Worm (Caenorhabditis elegans) whole organism, L1 larva: Measurements from ENCODE around the gene F09C12.2.

Experiments used
- C16A3.4 ChIP-seq: fragments of 150-350 bp; optimal IDR thresholded peaks from 2 replicates; lab custom pipeline; 2014; ENCODE audit warnings: missing biosample characterization, missing genetic modification characterization
- Y116A8C.19 ChIP-seq: sonication (generic microtip); optimal IDR thresholded peaks from 2 replicates; lab custom pipeline; 2016; ENCODE audit warnings: missing compliant biosample characterization, missing genetic modification characterization, borderline replicate concordance
- ama-1 ChIP-seq: fragments of 150-350 bp; optimal IDR thresholded peaks from 2 replicates; lab custom pipeline; 2014
- blmp-1 ChIP-seq: fragments of 150-350 bp; optimal IDR thresholded peaks from 2 replicates; lab custom pipeline; 2014; ENCODE audit warnings: missing biosample characterization, missing genetic modification characterization
- ceh-8 ChIP-seq: fragments of 200-800 bp; sonication (Bioruptor generic); optimal IDR thresholded peaks from 2 replicates; lab custom pipeline; 2018; ENCODE audit warnings: mild to moderate bottlenecking, missing genetic modification characterization, moderate library complexity, missing compliant biosample characterization
- ces-1 ChIP-seq: fragments of 150-350 bp; optimal IDR thresholded peaks from 2 replicates; lab custom pipeline; 2014; ENCODE audit warnings: missing biosample characterization, missing genetic modification reagents, missing genetic modification characterization
- dpl-1 ChIP-seq, 3 experiments: fragments of 150-350 bp in 2 of 3; sonication (generic microtip) in 1 of 3; optimal IDR thresholded peaks; 2 replicates each; lab custom pipeline; 2014 to 2017; ENCODE audit warnings: missing biosample characterization in 3 of 3, missing genetic modification characterization in 3 of 3, missing genetic modification reagents in 3 of 3
- dsc-1 ChIP-seq: sonication (generic microtip); optimal IDR thresholded peaks from 2 replicates; lab custom pipeline; 2016; ENCODE audit warnings: mild to moderate bottlenecking, missing genetic modification characterization, missing compliant biosample characterization
- efl-1 ChIP-seq, 4 experiments: fragments of 150-350 bp; optimal IDR thresholded peaks in 3 of 4; peaks in 1 of 4; 1 replicate in 1 of 4; 2 replicates in 3 of 4; lab custom pipeline; 2014; ENCODE audit warnings: missing biosample characterization in 2 of 4, missing genetic modification characterization in 2 of 4, missing genetic modification reagents in 2 of 4
- egl-27 ChIP-seq, 2 experiments: fragments of 150-350 bp in 1 of 2; sonication (generic microtip); optimal IDR thresholded peaks; 3 replicates each; lab custom pipeline; 2017 to 2018; ENCODE audit warnings: missing biosample characterization in 2 of 2, missing genetic modification characterization in 2 of 2, missing genetic modification reagents in 2 of 2
- elt-2 ChIP-seq: sonication (generic microtip); optimal IDR thresholded peaks from 2 replicates; lab custom pipeline; 2016; ENCODE audit warnings: missing genetic modification characterization, mild to moderate bottlenecking, inconsistent platforms, missing compliant biosample characterization, missing genetic modification reagents
- ets-5 ChIP-seq: fragments of 200-800 bp; sonication (Bioruptor generic); IDR thresholded peaks from 2 replicates; pipeline ENCODE4 v1.3.6; 2022; ENCODE audit warnings: missing genetic modification characterization, missing compliant biosample characterization
- fkh-10 ChIP-seq: sonication (generic microtip); optimal IDR thresholded peaks from 2 replicates; lab custom pipeline; 2017; ENCODE audit warnings: missing biosample characterization, missing genetic modification reagents, missing genetic modification characterization
- jun-1 ChIP-seq: fragments of 150-350 bp; optimal IDR thresholded peaks from 2 replicates; lab custom pipeline; 2014; ENCODE audit warnings: missing biosample characterization, missing genetic modification reagents, missing genetic modification characterization
- lin-13 ChIP-seq: fragments of 150-350 bp; optimal IDR thresholded peaks from 2 replicates; lab custom pipeline; 2014; ENCODE audit warnings: missing biosample characterization, missing genetic modification reagents, missing genetic modification characterization
- lin-14 ChIP-seq: fragments of 200-800 bp; sonication (Bioruptor generic); optimal IDR thresholded peaks from 2 replicates; lab custom pipeline; 2018; ENCODE audit warnings: mild to moderate bottlenecking, missing genetic modification characterization, moderate library complexity, missing compliant biosample characterization
- lin-15B ChIP-seq: fragments of 150-350 bp; sonication (generic microtip); optimal IDR thresholded peaks from 3 replicates; lab custom pipeline; 2014; ENCODE audit warnings: missing biosample characterization, missing genetic modification characterization
- lin-35 ChIP-seq, 2 experiments: fragments of 150-350 bp; optimal IDR thresholded peaks; 2 replicates each; lab custom pipeline; 2014; ENCODE audit warnings: missing biosample characterization in 2 of 2, missing genetic modification characterization in 2 of 2, missing genetic modification reagents in 2 of 2
- lin-39 ChIP-seq: fragments of 150-350 bp; optimal IDR thresholded peaks from 2 replicates; lab custom pipeline; 2014; ENCODE audit warnings: missing biosample characterization, missing genetic modification reagents, missing genetic modification characterization
- mab-9 ChIP-seq: fragments of 200-800 bp; sonication (Bioruptor generic); IDR thresholded peaks from 2 replicates; pipeline ENCODE4 v1.3.6; 2022; ENCODE audit warnings: missing genetic modification reagents, missing genetic modification characterization, missing compliant biosample characterization
- mdl-1 ChIP-seq, 2 experiments: fragments of 150-350 bp; optimal IDR thresholded peaks; 2 replicates each; lab custom pipeline; 2014 to 2017; ENCODE audit warnings: missing biosample characterization in 2 of 2, missing genetic modification characterization in 2 of 2, inconsistent platforms in 1 of 2
- mep-1 ChIP-seq: fragments of 150-350 bp; optimal IDR thresholded peaks from 2 replicates; lab custom pipeline; 2014; ENCODE audit warnings: missing biosample characterization, missing genetic modification characterization
- nhr-11 ChIP-seq: fragments of 150-350 bp; optimal IDR thresholded peaks from 2 replicates; lab custom pipeline; 2014; ENCODE audit warnings: missing biosample characterization, missing genetic modification characterization
- nhr-12 ChIP-seq: sonication (generic microtip); optimal IDR thresholded peaks from 2 replicates; lab custom pipeline; 2017; ENCODE audit warnings: missing biosample characterization, missing genetic modification characterization
- nhr-20 ChIP-seq: sonication (generic microtip); optimal IDR thresholded peaks from 2 replicates; lab custom pipeline; 2016; ENCODE audit warnings: mild to moderate bottlenecking, missing genetic modification characterization, missing compliant biosample characterization
- nhr-28 ChIP-seq: fragments of 150-350 bp; optimal IDR thresholded peaks from 2 replicates; lab custom pipeline; 2014; ENCODE audit warnings: missing biosample characterization, missing genetic modification characterization
- nhr-47 ChIP-seq: sonication (generic microtip); optimal IDR thresholded peaks from 2 replicates; lab custom pipeline; 2016; ENCODE audit warnings: mild to moderate bottlenecking, missing genetic modification characterization, moderate library complexity, missing compliant biosample characterization
- nhr-76 ChIP-seq: sonication (generic microtip); optimal IDR thresholded peaks from 2 replicates; lab custom pipeline; 2017; ENCODE audit warnings: missing biosample characterization, missing genetic modification characterization
- nhr-84 ChIP-seq: sonication (generic microtip); optimal IDR thresholded peaks from 2 replicates; lab custom pipeline; 2017; ENCODE audit warnings: missing biosample characterization, missing genetic modification characterization
- nhr-90 ChIP-seq: sonication (generic microtip); optimal IDR thresholded peaks from 2 replicates; lab custom pipeline; 2016; ENCODE audit warnings: mild to moderate bottlenecking, missing genetic modification characterization, missing compliant biosample characterization; ENCODE audit not compliant: poor library complexity
- pqm-1 ChIP-seq: sonication (generic microtip); optimal IDR thresholded peaks from 3 replicates; lab custom pipeline; 2017; ENCODE audit warnings: missing biosample characterization, missing genetic modification characterization
- rnt-1 ChIP-seq: sonication (generic microtip); optimal IDR thresholded peaks from 2 replicates; lab custom pipeline; 2016; ENCODE audit warnings: mild to moderate bottlenecking, missing genetic modification characterization, moderate library complexity, missing compliant biosample characterization
- skn-1 ChIP-seq: fragments of 150-350 bp; optimal IDR thresholded peaks from 2 replicates; lab custom pipeline; 2014; ENCODE audit warnings: missing biosample characterization, missing genetic modification characterization
- sptf-1 ChIP-seq: fragments of 150-350 bp; optimal IDR thresholded peaks from 2 replicates; lab custom pipeline; 2014; ENCODE audit warnings: missing biosample characterization, missing genetic modification characterization
- swsn-7 ChIP-seq: sonication (generic microtip); optimal IDR thresholded peaks from 2 replicates; lab custom pipeline; 2016; ENCODE audit warnings: missing genetic modification characterization, missing compliant biosample characterization
- tbx-2 ChIP-seq: sonication (generic microtip); optimal IDR thresholded peaks from 2 replicates; lab custom pipeline; 2016; ENCODE audit warnings: missing genetic modification characterization, missing compliant biosample characterization
- unc-30 ChIP-seq: sonication (generic microtip); optimal IDR thresholded peaks from 2 replicates; lab custom pipeline; 2017; ENCODE audit warnings: missing biosample characterization, missing genetic modification characterization
- unc-62 ChIP-seq: fragments of 150-350 bp; optimal IDR thresholded peaks from 2 replicates; lab custom pipeline; 2014; ENCODE audit warnings: missing biosample characterization, missing genetic modification reagents, missing genetic modification characterization
- vab-15 ChIP-seq: sonication (generic microtip); optimal IDR thresholded peaks from 2 replicates; lab custom pipeline; 2017; ENCODE audit warnings: missing genotype, mild to moderate bottlenecking, missing genetic modification characterization, missing compliant biosample characterization
- xbp-1 ChIP-seq: sonication (generic microtip); optimal IDR thresholded peaks from 2 replicates; lab custom pipeline; 2016; ENCODE audit warnings: missing genetic modification characterization, missing compliant biosample characterization
- zip-4 ChIP-seq: fragments of 200-800 bp; sonication (Bioruptor generic); optimal IDR thresholded peaks from 2 replicates; lab custom pipeline; 2018; ENCODE audit warnings: mild to moderate bottlenecking, missing genetic modification characterization, moderate library complexity, missing compliant biosample characterization
- ztf-11 ChIP-seq, 2 experiments: sonication (generic microtip); optimal IDR thresholded peaks; 2 replicates each; lab custom pipeline; 2016 to 2017; ENCODE audit warnings: missing genetic modification characterization in 2 of 2, missing biosample characterization in 1 of 2, missing compliant biosample characterization in 1 of 2
- ztf-4 ChIP-seq: fragments of 150-350 bp; optimal IDR thresholded peaks from 2 replicates; lab custom pipeline; 2014; ENCODE audit warnings: missing biosample characterization, missing genetic modification characterization

F09C12.2 gene

ce11 chrII:5081124-5081913 lies 28.5 kb upstream of the F09C12.2 start, which contains the start of gene dsh-2 (continued):
- no peak for TF ChIP-seq dsc-1
- TF ChIP-seq blmp-1 (tag; lab: Kevin White, UChicago), result peak; percentile 69
- peak; percentile 84 for TF ChIP-seq elt-2 (tag; lab: Kevin White, UChicago)
- no peak for TF ChIP-seq ets-5 (GFP tag; lab: Robert Waterston, UW)
- TF ChIP-seq mab-9 (GFP tag; lab: Robert Waterston, UW), result no peak
- TF ChIP-seq nhr-47, result peak; percentile 48
- TF ChIP-seq sptf-1, result no peak
- peak; percentile 69 to 83 (median 81) for TF ChIP-seq dpl-1 (GFP tag; optimal IDR thresholded peaks at IDR 0.05; lab: Kevin White, UChicago)
- no peak for TF ChIP-seq nhr-12 (tag; lab: Kevin White, UChicago)
- TF ChIP-seq nhr-11 (tag; lab: Kevin White, UChicago), result no peak
- TF ChIP-seq lin-15B (tag; lab: Kevin White, UChicago), result peak; percentile 13
- no peak for TF ChIP-seq nhr-84 (tag; lab: Kevin White, UChicago)
- TF ChIP-seq mep-1 (tag; lab: Kevin White, UChicago), result peak; percentile 91
- peak; percentile 45 for TF ChIP-seq rnt-1
- TF ChIP-seq mdl-1 (tag; optimal IDR thresholded peaks at IDR 0.05; lab: Kevin White, UChicago), result peak in 1 of 2 experiments; percentile 62
- peak in 1 of 2 experiments; percentile 10 for TF ChIP-seq ztf-11 (tag; optimal IDR thresholded peaks at IDR 0.05; lab: Kevin White, UChicago)
- no peak for TF ChIP-seq ces-1
- TF ChIP-seq nhr-28 (tag; lab: Kevin White, UChicago), result no peak
- TF ChIP-seq egl-27 (tag; optimal IDR thresholded peaks at IDR 0.05; lab: Kevin White, UChicago), result no peak
- TF ChIP-seq skn-1 (tag; lab: Kevin White, UChicago), result peak; percentile 9
- TF ChIP-seq efl-1 (optimal IDR thresholded peaks at IDR 0.05; lab: Kevin White, UChicago), result peak; percentile 72 to 82
- peak; percentile 82 to 98 for TF ChIP-seq efl-1 (GFP tag; optimal IDR thresholded peaks at IDR 0.05 in 1 of 2; lab: Kevin White, UChicago)
- TF ChIP-seq lin-14 (GFP tag; lab: Kevin White, UChicago), result peak; percentile 64
- no peak for TF ChIP-seq jun-1 (tag; lab: Kevin White, UChicago)
- peak; percentile 68 to 92 for TF ChIP-seq lin-35 (GFP tag; optimal IDR thresholded peaks at IDR 0.05; lab: Kevin White, UChicago)
- TF ChIP-seq Y116A8C.19, result no peak
- TF ChIP-seq lin-13 (GFP tag; lab: Kevin White, UChicago), result peak; percentile 32
- TF ChIP-seq zip-4 (GFP tag; lab: Kevin White, UChicago), result no peak
- TF ChIP-seq unc-30, result no peak
- TF ChIP-seq vab-15, result no peak
- TF ChIP-seq fkh-10, result no peak
- TF ChIP-seq ceh-8 (GFP tag; lab: Kevin White, UChicago), result no peak
- TF ChIP-seq nhr-20, result peak; percentile 70
- TF ChIP-seq lin-39 (tag; lab: Kevin White, UChicago), result no peak
- TF ChIP-seq nhr-90 (tag; lab: Kevin White, UChicago), result peak; percentile 63
- TF ChIP-seq C16A3.4, result peak; percentile 52
- no peak for TF ChIP-seq pqm-1 (tag; lab: Kevin White, UChicago)
- no peak for TF ChIP-seq unc-62 (GFP tag; lab: Kevin White, UChicago)
- no peak for TF ChIP-seq nhr-76 (tag; lab: Kevin White, UChicago)
- peak; percentile 43 for TF ChIP-seq tbx-2 (tag; lab: Kevin White, UChicago)

ce11 chrII:5083341-5083740 lies 26.5 kb upstream of the F09C12.2 start, which contains the start of gene C04G6.4:
Gene C04G6.4, minus strand, starts transcription at chrII:5083441.
- TF ChIP-seq ztf-4 (tag; lab: Kevin White, UChicago), result no peak
- no peak for TF ChIP-seq ama-1 (lab: Kevin White, UChicago)
- TF ChIP-seq lin-15B (tag; lab: Kevin White, UChicago), result no peak
- no peak for TF ChIP-seq swsn-7 (tag; lab: Kevin White, UChicago)
- TF ChIP-seq xbp-1 (tag; lab: Kevin White, UChicago), result no peak
- TF ChIP-seq, all 84 proteins: peak for 0
